Fruit fly (Drosophila melanogaster) whole organism, embryonic: ENCODE measurements around the gene Lip3.

Experiments used
- Bdp1 ChIP-seq: fragments of 200-800 bp; sonication (Bioruptor generic); optimal IDR thresholded peaks from 3 replicates; lab custom pipeline; 2016; ENCODE audit warnings: missing biosample characterization, missing genetic modification characterization
- Bteb2 ChIP-seq: fragments of 200-800 bp; sonication (Bioruptor generic); optimal IDR thresholded peaks from 2 replicates; lab custom pipeline; 2016; ENCODE audit warnings: missing biosample characterization, missing genetic modification characterization
- CG10274 ChIP-seq: fragments of 200-800 bp; sonication (Bioruptor generic); optimal IDR thresholded peaks from 3 replicates; lab custom pipeline; 2017; ENCODE audit warnings: missing biosample characterization, mild to moderate bottlenecking, missing genetic modification characterization
- CG10959 ChIP-seq: fragments of 200-800 bp; sonication (Bioruptor generic); IDR thresholded peaks from 2 replicates; pipeline ENCODE4 v1.3.6; 2022; ENCODE audit warnings: missing biosample characterization, missing genetic modification characterization
- CG10979 ChIP-seq: fragments of 200-800 bp; sonication (Bioruptor generic); optimal IDR thresholded peaks from 2 replicates; lab custom pipeline; 2018; ENCODE audit warnings: missing biosample characterization, mild to moderate bottlenecking, missing genetic modification characterization, moderate library complexity
- CG11398 ChIP-seq: fragments of 200-800 bp; sonication (Bioruptor generic); optimal IDR thresholded peaks from 2 replicates; lab custom pipeline; 2016; ENCODE audit warnings: missing biosample characterization, missing genetic modification characterization
- CG11560 ChIP-seq: fragments of 200-800 bp; sonication (Bioruptor generic); IDR thresholded peaks from 3 replicates; pipeline ENCODE4 v1.3.6; 2022; ENCODE audit warnings: missing biosample characterization, missing genetic modification characterization
- CG12104 ChIP-seq: fragments of 200-800 bp; sonication (Bioruptor generic); optimal IDR thresholded peaks from 3 replicates; lab custom pipeline; 2016; ENCODE audit warnings: missing biosample characterization, missing genetic modification characterization
- CG3065 ChIP-seq: fragments of 200-800 bp; sonication (Bioruptor generic); optimal IDR thresholded peaks from 2 replicates; lab custom pipeline; 2016; ENCODE audit warnings: missing biosample characterization, missing genetic modification characterization
- CG4424 ChIP-seq: fragments of 200-800 bp; sonication (Bioruptor generic); optimal IDR thresholded peaks from 3 replicates; lab custom pipeline; 2016; ENCODE audit warnings: missing biosample characterization, missing genetic modification characterization
- CG4854 ChIP-seq: fragments of 200-800 bp; sonication (Bioruptor generic); optimal IDR thresholded peaks from 2 replicates; lab custom pipeline; 2016; ENCODE audit warnings: missing biosample characterization, missing genetic modification characterization, inconsistent platforms
- CG7372 ChIP-seq: fragments of 200-800 bp; sonication (Bioruptor generic); IDR thresholded peaks from 2 replicates; pipeline ENCODE4 v1.3.6; 2022; ENCODE audit warnings: missing biosample characterization, missing genetic modification characterization
- CG8765 ChIP-seq: fragments of 200-800 bp; sonication (Bioruptor generic); IDR thresholded peaks from 2 replicates; pipeline ENCODE4 v1.3.6; 2022; ENCODE audit warnings: missing biosample characterization, missing genetic modification characterization
- CG9437 ChIP-seq: fragments of 200-800 bp; sonication (Bioruptor generic); optimal IDR thresholded peaks from 2 replicates; lab custom pipeline; 2018; ENCODE audit warnings: missing biosample characterization, mild to moderate bottlenecking, missing genetic modification characterization
- CkIIα-i1 ChIP-seq: fragments of 200-800 bp; sonication (Bioruptor generic); IDR thresholded peaks from 2 replicates; pipeline ENCODE4 v1.3.6; 2022; ENCODE audit warnings: missing biosample characterization, missing genetic modification characterization
- Deaf1 ChIP-seq: fragments of 200-800 bp; optimal IDR thresholded peaks from 3 replicates; lab custom pipeline; 2019; ENCODE audit warnings: missing biosample characterization, mild to moderate bottlenecking, missing genetic modification characterization, moderate library complexity
- ERR ChIP-seq: fragments of 200-800 bp; sonication (Bioruptor generic); optimal IDR thresholded peaks from 2 replicates; lab custom pipeline; 2016; ENCODE audit warnings: missing biosample characterization, missing genetic modification characterization
- HLH4C ChIP-seq: fragments of 200-800 bp; sonication (Bioruptor generic); IDR thresholded peaks from 3 replicates; pipeline ENCODE4 v1.3.6; 2022; ENCODE audit warnings: missing biosample characterization, missing genetic modification characterization; ENCODE audit not compliant: partially characterized antibody
- Hey ChIP-seq: fragments of 200-800 bp; sonication (Bioruptor generic); optimal IDR thresholded peaks from 3 replicates; lab custom pipeline; 2018; ENCODE audit warnings: missing biosample characterization, mild to moderate bottlenecking, missing genetic modification characterization
- Hr78 ChIP-seq, 2 experiments: fragments of 200-800 bp in 1 of 2; fragments of >200 bp in 1 of 2; sonication (Bioruptor generic) in 1 of 2; optimal IDR thresholded peaks; 2 replicates each; lab custom pipeline; 2017 to 2019; ENCODE audit warnings: missing biosample characterization in 2 of 2, missing genetic modification characterization in 2 of 2, mild to moderate bottlenecking in 1 of 2, moderate library complexity in 1 of 2
- Max ChIP-seq: fragments of 200-800 bp; sonication (Bioruptor generic); optimal IDR thresholded peaks from 2 replicates; lab custom pipeline; 2016; ENCODE audit warnings: missing biosample characterization, mild to moderate bottlenecking, missing genetic modification characterization
- Med ChIP-seq: fragments of 200-800 bp; sonication (Bioruptor generic); peaks from one replicate; lab custom pipeline; 2016; ENCODE audit warnings: missing biosample characterization, missing genetic modification characterization, mild to moderate bottlenecking, inconsistent platforms, moderate library complexity
- Myb ChIP-seq: fragments of 200-800 bp; sonication (Bioruptor generic); optimal IDR thresholded peaks from 2 replicates; lab custom pipeline; 2016; ENCODE audit warnings: missing biosample characterization, missing genetic modification characterization
- ac ChIP-seq: fragments of 200-800 bp; sonication (Bioruptor generic); optimal IDR thresholded peaks from 3 replicates; lab custom pipeline; 2017; ENCODE audit warnings: missing biosample characterization, mild to moderate bottlenecking, missing genetic modification characterization
- ci ChIP-seq: fragments of 200-800 bp; sonication (Bioruptor generic); IDR thresholded peaks from 3 replicates; pipeline ENCODE4 v1.3.6; 2022; ENCODE audit warnings: missing biosample characterization, missing genetic modification characterization
- ems ChIP-seq: fragments of 200-800 bp; sonication (Bioruptor generic); optimal IDR thresholded peaks from 3 replicates; lab custom pipeline; 2016; ENCODE audit warnings: missing biosample characterization, missing genetic modification characterization
- eve ChIP-seq, 2 experiments: fragments of >200 bp; optimal IDR thresholded peaks; 2 replicates each; lab custom pipeline; 2017; ENCODE audit warnings: missing biosample characterization in 2 of 2, missing genetic modification characterization in 2 of 2
- ind ChIP-seq: fragments of 200-800 bp; sonication (Bioruptor generic); optimal IDR thresholded peaks from 3 replicates; lab custom pipeline; 2016; ENCODE audit warnings: missing biosample characterization, missing genetic modification characterization
- mam ChIP-seq: fragments of 200-800 bp; sonication (Bioruptor generic); optimal IDR thresholded peaks from 3 replicates; lab custom pipeline; 2016; ENCODE audit warnings: missing biosample characterization, missing genetic modification characterization
- nau ChIP-seq: fragments of 200-800 bp; sonication (Bioruptor generic); optimal IDR thresholded peaks from 3 replicates; lab custom pipeline; 2017; ENCODE audit warnings: missing biosample characterization, mild to moderate bottlenecking, missing genetic modification characterization, missing genetic modification reagents
- sc ChIP-seq, 3 experiments: fragments of >200 bp in 2 of 3; fragments of 200-800 bp in 1 of 3; sonication (Bioruptor generic) in 1 of 3; optimal IDR thresholded peaks; 2 replicates in 2 of 3; 3 replicates in 1 of 3; lab custom pipeline; 2017; ENCODE audit warnings: mild to moderate bottlenecking in 1 of 3, missing biosample characterization in 1 of 3, missing genetic modification characterization in 1 of 3, missing genetic modification reagents in 1 of 3
- sens ChIP-seq: fragments of 200-800 bp; sonication (Bioruptor generic); peaks from one replicate; lab custom pipeline; 2016; ENCODE audit warnings: missing biosample characterization, missing genetic modification characterization
- zen ChIP-seq: fragments of 200-800 bp; sonication (Bioruptor generic); optimal IDR thresholded peaks from 3 replicates; lab custom pipeline; 2018; ENCODE audit warnings: missing biosample characterization, mild to moderate bottlenecking, missing genetic modification characterization, moderate library complexity

Gene Lip3

DNA sequence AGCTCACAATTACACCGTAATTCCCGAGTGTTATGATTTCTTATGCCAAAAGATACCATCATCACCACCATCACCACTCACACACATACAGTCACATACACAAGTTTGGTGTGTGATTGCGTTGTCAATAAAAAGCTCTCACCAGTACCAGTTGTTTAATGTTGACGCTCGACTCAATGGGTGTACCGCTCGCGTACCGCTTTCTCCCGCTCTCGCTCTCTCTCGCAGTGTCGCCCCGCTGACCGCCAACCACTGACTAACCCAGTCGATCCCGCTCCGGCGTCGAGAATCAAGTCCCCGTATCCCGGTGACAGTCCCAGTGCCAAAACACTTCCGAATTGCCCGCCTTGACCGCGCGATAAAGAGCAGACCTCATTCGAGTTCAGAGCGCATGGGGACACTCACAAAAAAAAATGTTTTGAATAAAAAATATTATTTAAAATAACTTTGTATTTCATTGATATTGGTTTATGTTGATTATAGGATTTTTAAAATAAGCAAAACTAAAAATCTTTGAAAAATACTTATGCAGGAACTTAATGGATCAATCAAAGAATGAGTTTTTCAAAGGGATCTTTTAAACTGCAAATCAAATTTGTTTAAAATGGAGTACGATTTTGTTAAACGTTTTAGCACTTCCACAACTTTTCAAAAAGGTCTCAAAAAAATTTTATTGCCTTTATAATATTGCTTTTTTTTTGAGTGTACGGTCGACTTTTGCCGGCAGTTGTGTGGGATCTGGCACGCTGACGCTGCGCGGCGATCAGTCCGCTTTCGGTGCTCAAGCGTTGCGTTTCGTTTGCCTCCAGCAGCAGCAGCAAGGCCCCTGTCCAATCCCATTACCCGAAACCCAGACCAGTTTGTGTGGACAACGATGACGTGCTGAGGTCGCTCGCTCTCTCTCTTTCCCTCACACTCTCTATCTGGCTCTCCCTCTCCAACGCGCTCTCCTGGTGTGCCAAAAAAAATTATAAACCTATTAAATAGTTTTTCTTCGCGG lies 7.2 kb downstream of the Lip3 start, which contains the start of gene Dic1 (continued):
- TF ChIP-seq CkIIα-i1 (GFP tag; lab: Robert Waterston, UW), result no peak; the same call in 1 of the 2 replicates
- TF ChIP-seq zen (tag; lab: Kevin White, UChicago), result peak; percentile 93
- TF ChIP-seq ems (GFP tag; lab: Kevin White, UChicago), result peak; percentile 82
- TF ChIP-seq sc (optimal IDR thresholded peaks at IDR 0.05; lab: Kevin White, UChicago), result no peak
- peak; percentile 96 for TF ChIP-seq sc (GFP tag; optimal IDR thresholded peaks at IDR 0.05; lab: Kevin White, UChicago)
- peak; percentile 95 for TF ChIP-seq Max (GFP tag; lab: Kevin White, UChicago)
- peak; percentile 91 for TF ChIP-seq CG10274 (GFP tag; lab: Kevin White, UChicago)
- TF ChIP-seq CG4854 (GFP tag; lab: Kevin White, UChicago), result peak; percentile 87
- TF ChIP-seq CG12104, result peak; percentile 99

DNA sequence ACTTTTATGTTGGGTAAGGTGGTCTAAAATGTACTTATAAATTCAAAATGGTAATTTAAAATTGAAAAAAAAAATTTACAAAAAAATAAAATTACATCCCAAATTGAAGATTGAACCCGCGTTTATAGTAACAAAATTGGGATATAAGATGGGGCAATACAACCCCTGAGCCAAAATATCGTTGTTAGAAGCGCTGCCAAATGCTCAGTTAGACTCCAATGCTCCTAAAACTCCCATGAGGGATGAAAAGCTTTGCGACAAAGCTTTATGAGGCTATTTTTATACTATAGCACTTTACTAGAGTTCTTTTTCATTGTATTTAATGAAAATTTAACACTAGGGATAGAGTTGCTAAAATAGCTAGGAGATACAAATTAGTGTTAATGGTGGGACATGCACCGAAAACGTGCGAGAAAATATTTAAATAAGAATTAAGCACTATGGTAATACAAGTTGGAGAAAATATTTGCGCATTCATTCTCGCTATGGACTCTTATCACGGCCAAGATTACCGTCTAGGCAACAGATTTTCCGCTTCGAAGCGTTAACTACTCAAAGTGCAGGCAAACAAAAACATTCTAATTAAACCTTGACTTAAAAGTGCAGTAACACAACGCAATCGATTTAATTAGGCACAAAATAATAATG lies 8.2 kb downstream of the Lip3 start:
- TF ChIP-seq CG4854 (GFP tag; lab: Kevin White, UChicago) (no peak), Hr78 (GFP tag; optimal IDR thresholded peaks at IDR 0.05; lab: Kevin White, UChicago) (no peak), HLH4C (0 out of 3 replicates have a peak, but pooled peaks have one; percentile 44), ac (no peak), Bdp1 (GFP tag; lab: Kevin White, UChicago) (peak; percentile 96), ind (no peak), mam (no peak), Med (GFP tag; lab: Kevin White, UChicago) (peak; percentile 23), eve (GFP tag; optimal IDR thresholded peaks at IDR 0.05; lab: Kevin White, UChicago) (peak in 1 of 2 experiments; percentile 80), CG8765 (no peak), Bteb2 (no peak), CG10959 (GFP tag; lab: Robert Waterston, UW) (no peak), CG10979 (tag; lab: Kevin White, UChicago) (no peak), Myb (GFP tag; lab: Kevin White, UChicago) (no peak), nau (GFP tag; lab: Kevin White, UChicago) (no peak), Hey (tag; lab: Kevin White, UChicago) (no peak), CG11560 (no peak), Deaf1 (no peak), ci (GFP tag; lab: Robert Waterston, UW) (no peak), ERR (GFP tag; lab: Kevin White, UChicago) (no peak), CG4424 (GFP tag; lab: Kevin White, UChicago) (no peak)

DNA sequence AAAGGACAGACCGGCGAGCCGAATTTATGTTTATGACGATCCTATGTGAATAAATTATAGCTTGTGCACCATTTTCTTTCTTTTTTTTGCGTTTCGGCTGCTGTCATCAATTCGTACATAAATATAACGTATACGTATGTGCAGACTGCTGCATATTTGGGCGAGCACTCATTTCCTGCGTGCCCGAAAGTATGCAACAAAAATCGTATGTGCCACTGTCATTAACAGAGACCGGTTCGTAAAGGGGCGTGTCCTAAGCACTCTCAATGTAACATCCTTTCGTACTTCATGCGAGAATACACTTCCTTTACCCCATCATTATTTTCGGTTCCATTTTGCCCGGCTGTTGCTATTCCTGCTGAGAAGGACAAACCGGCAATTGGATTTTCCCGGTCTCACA lies 11.6 kb downstream of the Lip3 start:
- TF ChIP-seq CG11398, result no peak
- peak; percentile 20 for TF ChIP-seq CG9437 (GFP tag; lab: Kevin White, UChicago)
- TF ChIP-seq sens (GFP tag; lab: Kevin White, UChicago), result peak; percentile 51
- peak; percentile 61 for TF ChIP-seq Med (GFP tag; lab: Kevin White, UChicago)
- peak; percentile 30 for TF ChIP-seq CG3065 (GFP tag; lab: Kevin White, UChicago)
- peak; percentile 60; the same call in 1 of the 2 replicates for TF ChIP-seq CG7372 (GFP tag; lab: Robert Waterston, UW)
